Worm (Caenorhabditis elegans): Measurements from ENCODE around the gene srb-5.

srb-5 gene

DNA sequence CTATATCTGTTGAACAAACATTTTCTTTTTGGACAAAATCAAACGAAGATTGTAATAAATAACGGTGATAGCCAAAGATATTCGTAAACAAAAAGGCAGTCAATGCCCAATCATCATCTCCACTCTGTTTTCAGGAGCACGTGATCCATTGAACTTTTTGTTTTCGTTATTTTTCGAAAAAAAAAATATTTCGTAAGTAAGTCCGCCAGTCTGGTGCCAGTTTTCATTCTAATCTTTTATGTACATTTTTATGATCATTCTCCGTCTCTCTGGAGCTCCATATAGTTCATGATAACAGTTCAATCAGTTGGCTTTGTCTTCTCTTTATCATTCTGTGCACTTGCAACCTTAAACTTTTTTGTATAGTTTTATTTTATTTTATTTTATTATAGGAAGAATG, 39.7 kb upstream of the srb-5 start, which contains the start of gene ampd-1 (continued):
- TF ChIP-seq egl-5 (tag; optimal IDR thresholded peaks at IDR 0.05), result no peak
- no peak for TF ChIP-seq ceh-28 (tag; optimal IDR thresholded peaks at IDR 0.05)
- TF ChIP-seq nhr-67 (tag; optimal IDR thresholded peaks at IDR 0.05), result no peak
- peak; percentile 38 for TF ChIP-seq pha-4 (tag; optimal IDR thresholded peaks at IDR 0.05)
- no peak for TF ChIP-seq mml-1 (tag; optimal IDR thresholded peaks at IDR 0.05)
- no peak for TF ChIP-seq tbx-2 (tag; optimal IDR thresholded peaks at IDR 0.05)
- no peak for TF ChIP-seq fkh-10 (GFP tag; optimal IDR thresholded peaks at IDR 0.05)
- TF ChIP-seq ztf-11 (tag; optimal IDR thresholded peaks at IDR 0.05), result no peak

DNA sequence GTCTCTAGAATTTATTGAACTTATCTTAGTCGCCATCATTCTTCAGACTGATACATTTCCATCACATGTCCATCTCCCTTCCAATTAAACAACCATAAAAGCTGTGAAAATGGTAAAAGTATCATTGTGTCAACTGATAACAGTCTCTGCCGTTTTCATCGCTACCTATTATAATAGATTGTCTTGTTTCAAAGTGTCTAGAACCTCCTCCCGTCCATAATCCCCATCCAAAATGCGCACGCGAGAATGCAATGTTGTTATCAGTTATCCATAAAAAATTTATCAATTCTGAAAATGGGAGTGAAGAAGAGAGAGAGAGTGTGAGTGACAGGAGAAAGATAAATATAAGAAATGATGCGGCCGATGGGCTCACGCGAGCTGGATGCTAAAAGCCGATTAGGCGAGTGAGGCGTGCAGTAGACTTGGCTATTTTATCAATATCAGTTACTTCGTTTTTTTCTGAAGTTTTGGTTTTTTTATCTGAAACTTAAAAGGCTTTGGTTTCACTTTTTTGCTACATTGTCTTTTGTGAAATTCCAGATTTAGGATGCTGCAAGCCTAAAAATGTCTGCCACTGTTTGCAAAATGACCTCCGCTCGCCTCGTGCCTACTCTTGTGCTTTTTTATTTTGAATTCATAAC, 38.9 kb upstream of the srb-5 start:
- TF ChIP-seq elt-2 (tag; optimal IDR thresholded peaks at IDR 0.05), result peak; percentile 100
- TF ChIP-seq fkh-10 (GFP tag; optimal IDR thresholded peaks at IDR 0.05), result no peak
- TF ChIP-seq nhr-25 (tag; optimal IDR thresholded peaks at IDR 0.05), result no peak
- TF ChIP-seq pqm-1 (tag; optimal IDR thresholded peaks at IDR 0.05), result peak; percentile 98
- TF ChIP-seq zag-1 (tag; optimal IDR thresholded peaks at IDR 0.05), result no peak
- no peak for TF ChIP-seq nhr-12 (tag; optimal IDR thresholded peaks at IDR 0.05)
- TF ChIP-seq ztf-11 (tag; optimal IDR thresholded peaks at IDR 0.05), result no peak
- TF ChIP-seq aly-2 (tag; optimal IDR thresholded peaks at IDR 0.05), result no peak
- TF ChIP-seq egl-5 (tag; optimal IDR thresholded peaks at IDR 0.05), result no peak
- no peak for TF ChIP-seq snpc-4 (tag; optimal IDR thresholded peaks at IDR 0.05)
- TF ChIP-seq ceh-9 (tag; optimal IDR thresholded peaks at IDR 0.05), result no peak
- no peak for TF ChIP-seq skn-1 (tag; optimal IDR thresholded peaks at IDR 0.05)
- no peak for TF ChIP-seq elt-3 (tag; optimal IDR thresholded peaks at IDR 0.05)
- TF ChIP-seq nfya-1 (tag; optimal IDR thresholded peaks at IDR 0.05; ENCODE audit: insufficient read depth), result peak; percentile 12
- TF ChIP-seq hmg-11 (tag; optimal IDR thresholded peaks at IDR 0.05), result no peak
- no peak for TF ChIP-seq tbx-2 (tag; optimal IDR thresholded peaks at IDR 0.05)
- no peak for TF ChIP-seq nhr-77 (tag; optimal IDR thresholded peaks at IDR 0.05)
- TF ChIP-seq fkh-2 (tag; optimal IDR thresholded peaks at IDR 0.05), result no peak
- TF ChIP-seq ceh-16 (tag; optimal IDR thresholded peaks at IDR 0.05), result no peak
- no peak for TF ChIP-seq ceh-28 (tag; optimal IDR thresholded peaks at IDR 0.05)
- TF ChIP-seq sea-2 (GFP tag; optimal IDR thresholded peaks at IDR 0.05), result no peak
- TF ChIP-seq fos-1 (tag; optimal IDR thresholded peaks at IDR 0.05), result no peak
- peak; percentile 49 for TF ChIP-seq ama-1 (optimal IDR thresholded peaks at IDR 0.05)
- TF ChIP-seq pha-4 (tag; optimal IDR thresholded peaks at IDR 0.05), result peak; percentile 33
- no peak for TF ChIP-seq lin-15B (tag; optimal IDR thresholded peaks at IDR 0.05)
- TF ChIP-seq egl-27 (tag; optimal IDR thresholded peaks at IDR 0.05), result no peak
- peak; percentile 75 for TF ChIP-seq jun-1 (tag; optimal IDR thresholded peaks at IDR 0.05)
- TF ChIP-seq mdl-1 (tag; optimal IDR thresholded peaks at IDR 0.05), result no peak
- no peak for TF ChIP-seq unc-39 (tag; optimal IDR thresholded peaks at IDR 0.05)

DNA sequence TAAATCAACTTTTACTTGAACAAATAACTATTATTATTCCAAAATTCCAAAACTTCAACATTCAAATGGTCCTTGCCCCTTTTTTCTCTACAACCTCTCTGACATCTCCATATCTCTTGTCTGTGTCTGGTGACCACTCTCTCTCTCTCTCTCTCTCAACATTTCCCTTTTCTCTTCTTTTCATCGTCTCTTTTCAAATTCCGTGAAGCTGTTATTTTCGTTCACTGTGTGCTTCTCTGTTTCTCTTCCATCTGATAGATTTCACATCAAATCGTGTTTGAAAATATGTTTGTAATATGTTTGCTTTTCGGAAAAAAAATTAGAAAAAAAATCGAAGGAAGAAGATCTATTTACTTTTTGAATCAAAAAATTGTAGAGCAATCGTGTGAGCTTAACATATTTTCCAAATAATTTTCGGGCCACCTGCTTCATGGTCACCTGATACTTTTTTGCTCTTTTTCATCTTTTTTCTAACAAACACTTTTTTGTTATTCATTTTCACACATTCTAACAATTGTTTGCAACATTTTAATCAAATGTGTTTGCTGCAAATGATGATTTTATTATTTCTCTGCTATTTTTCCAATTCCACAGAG, 37.9 kb upstream of the srb-5 start:
- no peak for TF ChIP-seq daf-12 (tag; optimal IDR thresholded peaks at IDR 0.05)
- TF ChIP-seq eor-1 (tag; optimal IDR thresholded peaks at IDR 0.05), result no peak
- TF ChIP-seq R02D3.7 (tag; optimal IDR thresholded peaks at IDR 0.05), result no peak
- no peak for TF ChIP-seq ZK546.5 (tag; optimal IDR thresholded peaks at IDR 0.05)
- TF ChIP-seq zag-1 (tag; optimal IDR thresholded peaks at IDR 0.05), result no peak
- no peak for TF ChIP-seq nhr-237 (tag; optimal IDR thresholded peaks at IDR 0.05)
- no peak for TF ChIP-seq tbx-2 (tag; optimal IDR thresholded peaks at IDR 0.05)
- no peak for TF ChIP-seq egl-27 (tag; optimal IDR thresholded peaks at IDR 0.05)
- no peak for TF ChIP-seq mdl-1 (tag; optimal IDR thresholded peaks at IDR 0.05)
- TF ChIP-seq fkh-2 (tag; optimal IDR thresholded peaks at IDR 0.05), result no peak
- TF ChIP-seq nhr-67 (tag; optimal IDR thresholded peaks at IDR 0.05), result no peak
- TF ChIP-seq ceh-82 (tag; optimal IDR thresholded peaks at IDR 0.05), result no peak
- TF ChIP-seq egl-5 (tag; optimal IDR thresholded peaks at IDR 0.05), result peak; percentile 37
- no peak for TF ChIP-seq ceh-28 (tag; optimal IDR thresholded peaks at IDR 0.05)
- no peak for TF ChIP-seq ztf-4 (tag; optimal IDR thresholded peaks at IDR 0.05)
- no peak for TF ChIP-seq nhr-76 (tag; optimal IDR thresholded peaks at IDR 0.05)
- no peak for TF ChIP-seq lin-15B (tag; optimal IDR thresholded peaks at IDR 0.05)
- TF ChIP-seq elt-1 (tag; optimal IDR thresholded peaks at IDR 0.05), result peak; percentile 9
- no peak for TF ChIP-seq jun-1 (tag; optimal IDR thresholded peaks at IDR 0.05)
- TF ChIP-seq elt-2 (tag; optimal IDR thresholded peaks at IDR 0.05), result no peak
- TF ChIP-seq pqm-1 (tag; optimal IDR thresholded peaks at IDR 0.05), result no peak
- TF ChIP-seq fos-1 (tag; optimal IDR thresholded peaks at IDR 0.05), result no peak
- TF ChIP-seq skn-1 (tag; optimal IDR thresholded peaks at IDR 0.05), result no peak
- no peak for TF ChIP-seq lin-39 (tag; optimal IDR thresholded peaks at IDR 0.05)
- no peak for TF ChIP-seq unc-39 (tag; optimal IDR thresholded peaks at IDR 0.05)
- TF ChIP-seq ceh-16 (tag; optimal IDR thresholded peaks at IDR 0.05), result no peak
- TF ChIP-seq aly-2 (tag; optimal IDR thresholded peaks at IDR 0.05), result no peak
- peak; percentile 59 for TF ChIP-seq nfya-1 (tag; optimal IDR thresholded peaks at IDR 0.05; ENCODE audit: insufficient read depth)
- TF ChIP-seq fkh-10 (GFP tag; optimal IDR thresholded peaks at IDR 0.05), result no peak
- TF ChIP-seq ceh-9 (tag; optimal IDR thresholded peaks at IDR 0.05), result no peak
- TF ChIP-seq unc-62 (GFP tag; optimal IDR thresholded peaks at IDR 0.05), result no peak
- TF ChIP-seq nhr-23 (tag; optimal IDR thresholded peaks at IDR 0.05), result peak; percentile 0
- no peak for TF ChIP-seq ztf-11 (tag; optimal IDR thresholded peaks at IDR 0.05)
- no peak for TF ChIP-seq nhr-11 (tag; optimal IDR thresholded peaks at IDR 0.05)
- TF ChIP-seq nhr-43 (tag; optimal IDR thresholded peaks at IDR 0.05; ENCODE audit: poor library complexity, severe bottlenecking), result no peak
- no peak for TF ChIP-seq nhr-25 (tag; optimal IDR thresholded peaks at IDR 0.05)
- TF ChIP-seq ama-1 (optimal IDR thresholded peaks at IDR 0.05), result peak; percentile 30
- peak; percentile 3 for TF ChIP-seq hmg-11 (tag; optimal IDR thresholded peaks at IDR 0.05)
